Fruit fly (Drosophila melanogaster) whole organism, embryonic: Measurements from ENCODE around the gene Sytbeta.

Experiments
- CG18619 ChIP-seq: fragments of 200-800 bp; sonication (Bioruptor generic); optimal IDR thresholded peaks from 3 replicates; lab custom pipeline; 2017; ENCODE audit warnings: missing biosample characterization, mild to moderate bottlenecking, missing genetic modification characterization
- CG42726 ChIP-seq: fragments of 200-800 bp; sonication (Bioruptor generic); IDR thresholded peaks from 2 replicates; pipeline ENCODE4 v1.3.6; 2022; ENCODE audit warnings: missing biosample characterization, missing genetic modification characterization; ENCODE audit not compliant: partially characterized antibody
- CG6272 ChIP-seq: fragments of 200-800 bp; sonication (Bioruptor generic); IDR thresholded peaks from 2 replicates; pipeline ENCODE4 v1.3.6; 2022; ENCODE audit warnings: missing biosample characterization, missing genetic modification characterization
- Gsc ChIP-seq: fragments of 200-800 bp; sonication (Bioruptor generic); IDR thresholded peaks from 2 replicates; pipeline ENCODE4 v1.3.6; 2022; ENCODE audit warnings: missing biosample characterization, missing genetic modification characterization
- kah ChIP-seq: fragments of 200-800 bp; sonication (Bioruptor generic); optimal IDR thresholded peaks from 2 replicates; lab custom pipeline; 2018; ENCODE audit warnings: missing biosample characterization, mild to moderate bottlenecking, missing genetic modification characterization

- TF ChIP-seq CG18619 (GFP tag; lab: Kevin White, UChicago) (no peak), CG6272 (GFP tag; lab: Robert Waterston, UW) (no peak), CG42726 (GFP tag; lab: Robert Waterston, UW) (no peak), kah (no peak), Gsc (GFP tag; lab: Robert Waterston, UW) (no peak)
Measured at dm6 chr3L:14964862-14965261, 99.9 kb downstream of the Sytbeta start.
